Fruit fly (Drosophila melanogaster) whole organism, embryonic: ENCODE results near the gene CG8135.

ENCODE experiments used
- ATbp ChIP-seq: fragments of 200-800 bp; sonication (Bioruptor generic); optimal IDR thresholded peaks from 2 replicates; lab custom pipeline; 2017; ENCODE audit warnings: missing biosample characterization, mild to moderate bottlenecking, missing genetic modification characterization, missing genetic modification reagents
- B-H2 ChIP-seq: fragments of 200-800 bp; sonication (Bioruptor generic); optimal IDR thresholded peaks from 2 replicates; lab custom pipeline; 2018; ENCODE audit warnings: missing biosample characterization, mild to moderate bottlenecking, missing genetic modification characterization
- CG11504 ChIP-seq: fragments of 200-800 bp; sonication (Bioruptor generic); optimal IDR thresholded peaks from 3 replicates; lab custom pipeline; 2019; ENCODE audit warnings: missing biosample characterization, mild to moderate bottlenecking, missing genetic modification characterization, moderate library complexity
- CG12071 ChIP-seq: fragments of 200-800 bp; sonication (Bioruptor generic); optimal IDR thresholded peaks from 3 replicates; lab custom pipeline; 2018; ENCODE audit warnings: missing biosample characterization, mild to moderate bottlenecking, missing genetic modification characterization
- CG12769 ChIP-seq: fragments of 200-800 bp; sonication (Bioruptor generic); optimal IDR thresholded peaks from 2 replicates; lab custom pipeline; 2019; ENCODE audit warnings: missing biosample characterization, mild to moderate bottlenecking, missing genetic modification characterization, moderate library complexity
- CG13424 ChIP-seq: fragments of 200-800 bp; sonication (Bioruptor generic); optimal IDR thresholded peaks from 2 replicates; lab custom pipeline; 2019; ENCODE audit warnings: missing biosample characterization, mild to moderate bottlenecking, missing genetic modification characterization, moderate library complexity
- CG13894 ChIP-seq: fragments of 200-800 bp; sonication (Bioruptor generic); optimal IDR thresholded peaks from 3 replicates; lab custom pipeline; 2018; ENCODE audit warnings: missing biosample characterization, mild to moderate bottlenecking, missing genetic modification characterization, moderate library complexity
- CG14014 ChIP-seq: fragments of 200-800 bp; sonication (Bioruptor generic); IDR thresholded peaks from 2 replicates; pipeline ENCODE4 v1.3.6; 2022; ENCODE audit warnings: missing biosample characterization, missing genetic modification characterization
- CG15479 ChIP-seq: fragments of 200-800 bp; sonication (Bioruptor generic); optimal IDR thresholded peaks from 3 replicates; lab custom pipeline; 2019; ENCODE audit warnings: missing biosample characterization, mild to moderate bottlenecking, missing genetic modification characterization, moderate library complexity
- CG15514 ChIP-seq: fragments of 200-800 bp; sonication (Bioruptor generic); optimal IDR thresholded peaks from 3 replicates; lab custom pipeline; 2017; ENCODE audit warnings: missing biosample characterization, missing genetic modification characterization, mild to moderate bottlenecking, moderate library complexity, missing genetic modification reagents
- CG17385 ChIP-seq: fragments of 200-800 bp; sonication (Bioruptor generic); optimal IDR thresholded peaks from 3 replicates; lab custom pipeline; 2018; ENCODE audit warnings: missing biosample characterization, mild to moderate bottlenecking, missing genetic modification characterization
- CG17612 ChIP-seq: fragments of 200-800 bp; sonication (Bioruptor generic); IDR thresholded peaks from 2 replicates; pipeline ENCODE4 v1.3.6; 2022; ENCODE audit warnings: missing biosample characterization, missing genetic modification characterization
- CG18599 ChIP-seq: fragments of 200-800 bp; sonication (Bioruptor generic); optimal IDR thresholded peaks from 3 replicates; lab custom pipeline; 2017; ENCODE audit warnings: missing biosample characterization, missing genetic modification characterization, mild to moderate bottlenecking, moderate library complexity, missing genetic modification reagents
- CG32767 ChIP-seq: fragments of 200-800 bp; sonication (Bioruptor generic); IDR thresholded peaks from 2 replicates; pipeline ENCODE4 v1.3.6; 2022; ENCODE audit warnings: missing biosample characterization, missing genetic modification characterization
- CG34224 ChIP-seq: fragments of 200-800 bp; sonication (Bioruptor generic); IDR thresholded peaks from 3 replicates; pipeline ENCODE4 v1.3.6; 2022; ENCODE audit warnings: missing biosample characterization, missing genetic modification characterization; ENCODE audit not compliant: partially characterized antibody
- CG4360 ChIP-seq: fragments of 200-800 bp; sonication (Bioruptor generic); IDR thresholded peaks from 2 replicates; pipeline ENCODE4 v1.3.6; 2022; ENCODE audit warnings: missing biosample characterization, missing genetic modification characterization
- CG5180 ChIP-seq: fragments of 200-800 bp; sonication (Bioruptor generic); optimal IDR thresholded peaks from 3 replicates; lab custom pipeline; 2017; ENCODE audit warnings: missing biosample characterization, missing genetic modification characterization, mild to moderate bottlenecking, moderate library complexity, missing genetic modification reagents
- CG6813 ChIP-seq: fragments of 200-800 bp; sonication (Bioruptor generic); optimal IDR thresholded peaks from 2 replicates; lab custom pipeline; 2017; ENCODE audit warnings: missing biosample characterization, missing genetic modification characterization, mild to moderate bottlenecking, moderate library complexity, missing genetic modification reagents
- CG7928 ChIP-seq: fragments of 200-800 bp; sonication (Bioruptor generic); optimal IDR thresholded peaks from 2 replicates; lab custom pipeline; 2017; ENCODE audit warnings: missing biosample characterization, mild to moderate bottlenecking, missing genetic modification characterization
- CG7987 ChIP-seq: fragments of 200-800 bp; sonication (Bioruptor generic); optimal IDR thresholded peaks from 2 replicates; lab custom pipeline; 2018; ENCODE audit warnings: missing biosample characterization, mild to moderate bottlenecking, missing genetic modification characterization, moderate library complexity
- CG8359 ChIP-seq: fragments of 200-800 bp; sonication (Bioruptor generic); optimal IDR thresholded peaks from 2 replicates; lab custom pipeline; 2017; ENCODE audit warnings: missing biosample characterization, mild to moderate bottlenecking, missing genetic modification characterization, borderline replicate concordance
- CG9727 ChIP-seq: fragments of 200-800 bp; sonication (Bioruptor generic); optimal IDR thresholded peaks from 3 replicates; lab custom pipeline; 2017; ENCODE audit warnings: missing biosample characterization, mild to moderate bottlenecking, missing genetic modification characterization
- CTCF ChIP-seq: fragments of 200-800 bp; sonication (Bioruptor generic); optimal IDR thresholded peaks from 2 replicates; lab custom pipeline; 2017; ENCODE audit warnings: missing biosample characterization, mild to moderate bottlenecking, missing genetic modification characterization, moderate library complexity
- Dbx ChIP-seq: fragments of 200-800 bp; sonication (Bioruptor generic); IDR thresholded peaks from 3 replicates; pipeline ENCODE4 v1.3.6; 2022; ENCODE audit warnings: missing biosample characterization, missing genetic modification characterization
- E2f2 ChIP-seq: fragments of 200-800 bp; sonication (Bioruptor generic); IDR thresholded peaks from 2 replicates; pipeline ENCODE4 v1.3.6; 2022; ENCODE audit warnings: missing biosample characterization, missing genetic modification characterization
- Eip74EF ChIP-seq, 2 experiments: fragments of 200-800 bp in 1 of 2; fragments of >200 bp in 1 of 2; sonication (Bioruptor generic) in 1 of 2; optimal IDR thresholded peaks; 2 replicates each; lab custom pipeline; 2017 to 2019; ENCODE audit warnings: missing biosample characterization in 2 of 2, missing genetic modification characterization in 2 of 2, mild to moderate bottlenecking in 1 of 2, moderate library complexity in 1 of 2
- Elba2 ChIP-seq: fragments of 200-800 bp; sonication (Bioruptor generic); optimal IDR thresholded peaks from 3 replicates; lab custom pipeline; 2016; ENCODE audit warnings: missing biosample characterization, missing genetic modification characterization
- Mad ChIP-seq: fragments of 200-800 bp; sonication (Bioruptor generic); optimal IDR thresholded peaks from 2 replicates; lab custom pipeline; 2016; ENCODE audit warnings: missing biosample characterization, missing genetic modification characterization
- Mes4 ChIP-seq: fragments of 200-800 bp; sonication (Bioruptor generic); optimal IDR thresholded peaks from 2 replicates; lab custom pipeline; 2016; ENCODE audit warnings: missing biosample characterization, missing genetic modification characterization
- Rfx ChIP-seq: fragments of 200-800 bp; sonication (Bioruptor generic); IDR thresholded peaks from 2 replicates; pipeline ENCODE4 v1.3.6; 2022; ENCODE audit warnings: missing biosample characterization, missing genetic modification characterization
- Tbp ChIP-seq: fragments of >200 bp; optimal IDR thresholded peaks from 2 replicates; lab custom pipeline; 2018; ENCODE audit warnings: missing biosample characterization, missing genetic modification characterization
- Trl ChIP-seq, 3 experiments: fragments of >200 bp in 2 of 3; fragments of 200-800 bp in 1 of 3; sonication (Bioruptor generic) in 1 of 3; optimal IDR thresholded peaks; 2 replicates in 1 of 3; 3 replicates in 2 of 3; lab custom pipeline; 2016 to 2017; ENCODE audit warnings: missing biosample characterization in 1 of 3, missing genetic modification characterization in 1 of 3
- cato ChIP-seq: fragments of 200-800 bp; sonication (Bioruptor generic); optimal IDR thresholded peaks from 2 replicates; lab custom pipeline; 2016; ENCODE audit warnings: missing biosample characterization, missing genetic modification characterization, borderline replicate concordance
- chinmo ChIP-seq: fragments of 200-800 bp; sonication (Bioruptor generic); IDR thresholded peaks from 4 replicates; pipeline ENCODE4 v1.3.6; 2022; ENCODE audit warnings: missing biosample characterization, missing genetic modification characterization; ENCODE audit not compliant: partially characterized antibody
- chn ChIP-seq: fragments of 200-800 bp; sonication (Bioruptor generic); optimal IDR thresholded peaks from 2 replicates; lab custom pipeline; 2016; ENCODE audit warnings: missing biosample characterization, missing genetic modification characterization
- corto ChIP-seq: fragments of 200-800 bp; sonication (Bioruptor generic); optimal IDR thresholded peaks from 2 replicates; lab custom pipeline; 2016; ENCODE audit warnings: missing biosample characterization, mild to moderate bottlenecking, missing genetic modification characterization, moderate library complexity
- dpn ChIP-seq, 2 experiments: fragments of 200-800 bp; sonication (Bioruptor generic); optimal IDR thresholded peaks; 3 replicates each; lab custom pipeline; 2016; ENCODE audit warnings: missing biosample characterization in 2 of 2, missing genetic modification characterization in 2 of 2
- gsb ChIP-seq: fragments of 200-800 bp; sonication (Bioruptor generic); IDR thresholded peaks from 2 replicates; pipeline ENCODE4 v1.3.6; 2022; ENCODE audit warnings: missing biosample characterization, missing genetic modification characterization
- hbn ChIP-seq: fragments of 200-800 bp; sonication (Bioruptor generic); IDR thresholded peaks from 2 replicates; pipeline ENCODE4 v1.3.6; 2022; ENCODE audit warnings: missing biosample characterization, missing genetic modification characterization; ENCODE audit not compliant: partially characterized antibody
- insv ChIP-seq, 2 experiments: fragments of 200-800 bp; sonication (Bioruptor generic); optimal IDR thresholded peaks; 3 replicates each; lab custom pipeline; 2016 to 2018; ENCODE audit warnings: missing biosample characterization in 2 of 2, missing genetic modification characterization in 2 of 2
- lab ChIP-seq: fragments of 200-800 bp; sonication (Bioruptor generic); optimal IDR thresholded peaks from 3 replicates; lab custom pipeline; 2017; ENCODE audit warnings: missing biosample characterization, missing genetic modification characterization, mild to moderate bottlenecking, moderate library complexity, missing genetic modification reagents
- lbe ChIP-seq: fragments of 200-800 bp; sonication (Bioruptor generic); optimal IDR thresholded peaks from 2 replicates; lab custom pipeline; 2016; ENCODE audit warnings: missing biosample characterization, mild to moderate bottlenecking, missing genetic modification characterization
- mirr ChIP-seq: fragments of 200-800 bp; sonication (Bioruptor generic); optimal IDR thresholded peaks from 3 replicates; lab custom pipeline; 2018; ENCODE audit warnings: missing biosample characterization, mild to moderate bottlenecking, missing genetic modification characterization
- pb ChIP-seq: fragments of 200-800 bp; sonication (Bioruptor generic); optimal IDR thresholded peaks from 3 replicates; lab custom pipeline; 2016; ENCODE audit warnings: missing biosample characterization, missing genetic modification characterization
- sqz ChIP-seq: fragments of 200-800 bp; sonication (Bioruptor generic); optimal IDR thresholded peaks from 3 replicates; lab custom pipeline; 2018; ENCODE audit warnings: missing biosample characterization, mild to moderate bottlenecking, missing genetic modification characterization
- vfl ChIP-seq: fragments of 200-800 bp; sonication (Bioruptor generic); optimal IDR thresholded peaks from 2 replicates; lab custom pipeline; 2016; ENCODE audit warnings: missing biosample characterization, missing genetic modification characterization
- vnd ChIP-seq: fragments of 200-800 bp; sonication (Bioruptor generic); IDR thresholded peaks from 3 replicates; pipeline ENCODE4 v1.3.6; 2022; ENCODE audit warnings: missing biosample characterization, missing genetic modification characterization; ENCODE audit not compliant: partially characterized antibody
- yki ChIP-seq: fragments of >200 bp; optimal IDR thresholded peaks from 3 replicates; lab custom pipeline; 2018

CG8135 gene

dm6 chr3R:9428189-9428699 lies 24.1 kb downstream of the CG8135 start (continued):
- TF ChIP-seq CG17612 (GFP tag; lab: Robert Waterston, UW) (no peak), CG9727 (GFP tag; lab: Kevin White, UChicago) (peak; percentile 19), CTCF (GFP tag; lab: Kevin White, UChicago) (peak; percentile 1), gsb (GFP tag; lab: Robert Waterston, UW) (peak; percentile 6; the same call in 1 of the 2 replicates), Elba2 (GFP tag; lab: Kevin White, UChicago) (no peak), vfl (GFP tag; lab: Kevin White, UChicago) (no peak), E2f2 (GFP tag; lab: Robert Waterston, UW) (peak; percentile 37; the same call in 1 of the 2 replicates), sqz (GFP tag; lab: Kevin White, UChicago) (peak; percentile 76), CG12071 (GFP tag; lab: Kevin White, UChicago) (peak; percentile 67), insv (GFP tag; optimal IDR thresholded peaks at IDR 0.05; lab: Kevin White, UChicago) (peak in 1 of 2 experiments; percentile 86), lbe (GFP tag; lab: Kevin White, UChicago) (peak; percentile 36), cato (no peak), corto (peak; percentile 21), CG14014 (peak; percentile 65; the same call in 1 of the 2 replicates), Dbx (peak; percentile 58; the same call in 1 of the 3 replicates), CG13894 (tag; lab: Kevin White, UChicago) (peak; percentile 2), CG13424 (peak; percentile 25), Mad (GFP tag; lab: Kevin White, UChicago) (peak; percentile 3), CG11504 (tag; lab: Kevin White, UChicago) (peak; percentile 27), mirr (peak; percentile 89), CG7987 (GFP tag; lab: Kevin White, UChicago) (peak; percentile 63), chn (GFP tag; lab: Kevin White, UChicago) (peak; percentile 9), pb (GFP tag; lab: Kevin White, UChicago) (peak; percentile 8), CG12769 (peak; percentile 94), Trl (optimal IDR thresholded peaks at IDR 0.05; lab: Kevin White, UChicago) (peak; percentile 99 to 100), Trl (GFP tag; optimal IDR thresholded peaks at IDR 0.05; lab: Kevin White, UChicago) (peak; percentile 62), hbn (GFP tag; lab: Robert Waterston, UW) (peak; percentile 58; the same call in 1 of the 2 replicates), Rfx (GFP tag; lab: Robert Waterston, UW) (peak; percentile 29; the same call in 1 of the 2 replicates), B-H2 (GFP tag; lab: Kevin White, UChicago) (peak; percentile 35), lab (GFP tag; lab: Kevin White, UChicago) (peak; percentile 87), CG17385 (GFP tag; lab: Kevin White, UChicago) (peak; percentile 58), CG8359 (GFP tag; lab: Kevin White, UChicago) (peak; percentile 24), dpn (GFP tag; optimal IDR thresholded peaks at IDR 0.05; lab: Kevin White, UChicago) (no peak), CG5180 (GFP tag; lab: Kevin White, UChicago) (peak; percentile 6), Eip74EF (GFP tag; optimal IDR thresholded peaks at IDR 0.05; lab: Kevin White, UChicago) (peak in 1 of 2 experiments; percentile 57), chinmo (peak; percentile 98), vnd (GFP tag; lab: Robert Waterston, UW) (0 out of 3 replicates have a peak, but pooled peaks have one; percentile 33), Mes4 (GFP tag; lab: Kevin White, UChicago) (no peak), CG34224 (peak; percentile 72; the same call in 2 of the 3 replicates), CG15514 (peak; percentile 40), CG32767 (peak; percentile 62; the same call in 1 of the 2 replicates), yki (peak; percentile 97), CG7928 (GFP tag; lab: Kevin White, UChicago) (no peak), ATbp (GFP tag; lab: Kevin White, UChicago) (peak; percentile 71), CG4360 (GFP tag; lab: Robert Waterston, UW) (peak; percentile 54), CG18599 (peak; percentile 60), Tbp (GFP tag; lab: Kevin White, UChicago) (no peak), CG15479 (GFP tag; lab: Kevin White, UChicago) (peak; percentile 88), CG6813 (GFP tag; lab: Kevin White, UChicago) (peak; percentile 84)
